Fruit fly (Drosophila melanogaster): ENCODE results near the gene TBC1D23.

Gene TBC1D23

dm6 chr2L:1150554-1150953 is 21.4 kb downstream of the TBC1D23 start, which contains the start of the genes Tfb4 and Vps29 (continued):
- 0 out of 2 replicates have a peak, but pooled peaks have one; percentile 38 for TF ChIP-seq CG16779 (GFP tag; IDR thresholded peaks at IDR 0.05)
- TF ChIP-seq Trl (optimal IDR thresholded peaks at IDR 0.05) = no peak
- peak; percentile 58 for TF ChIP-seq Trl (GFP tag; optimal IDR thresholded peaks at IDR 0.05)
- TF ChIP-seq CG16863 (GFP tag; optimal IDR thresholded peaks at IDR 0.05) = peak; percentile 12
- no peak for TF ChIP-seq CG18262 (tag; optimal IDR thresholded peaks at IDR 0.05)
- no peak for TF ChIP-seq E2f1 (GFP tag; IDR thresholded peaks at IDR 0.05)
- TF ChIP-seq CG12391 (tag; optimal IDR thresholded peaks at IDR 0.05) = peak; percentile 43
- TF ChIP-seq Ssrp (tag; optimal IDR thresholded peaks at IDR 0.05) = no peak
- TF ChIP-seq prd (optimal IDR thresholded peaks at IDR 0.05) = no peak
- TF ChIP-seq prd (GFP tag; IDR thresholded peaks at IDR 0.05) = peak; percentile 31; the same call in 1 of the 3 replicates
- TF ChIP-seq Xbp1 (GFP tag; optimal IDR thresholded peaks at IDR 0.05) = peak; percentile 67
- TF ChIP-seq CG42726 (GFP tag; IDR thresholded peaks at IDR 0.05; ENCODE audit: partially characterized antibody) = peak; percentile 19; the same call in 1 of the 2 replicates
- TF ChIP-seq insv (GFP tag; optimal IDR thresholded peaks at IDR 0.05) = no peak
- no peak for TF ChIP-seq corto (GFP tag; optimal IDR thresholded peaks at IDR 0.05)
- peak; percentile 94 for TF ChIP-seq CG6791 (GFP tag; IDR thresholded peaks at IDR 0.05; ENCODE audit: partially characterized antibody)
- no peak for TF ChIP-seq CrebB (tag; optimal IDR thresholded peaks at IDR 0.05)
- no peak for TF ChIP-seq CG14667 (GFP tag; IDR thresholded peaks at IDR 0.05)
- TF ChIP-seq cad (GFP tag; optimal IDR thresholded peaks at IDR 0.05) = no peak
- no peak for TF ChIP-seq Lpt (GFP tag; optimal IDR thresholded peaks at IDR 0.05)
- peak; percentile 40 for TF ChIP-seq Ets97D (GFP tag; optimal IDR thresholded peaks at IDR 0.05)
- TF ChIP-seq schlank (tag; optimal IDR thresholded peaks at IDR 0.05) = no peak
- peak; percentile 63 for TF ChIP-seq CG13624 (GFP tag; optimal IDR thresholded peaks at IDR 0.05)
- TF ChIP-seq CG32532 (GFP tag; IDR thresholded peaks at IDR 0.05) = peak; percentile 58
- TF ChIP-seq CG13296 (GFP tag; optimal IDR thresholded peaks at IDR 0.05) = no peak
- TF ChIP-seq CG14965 (GFP tag; optimal IDR thresholded peaks at IDR 0.05; ENCODE audit: borderline replicate concordance) = no peak
- TF ChIP-seq CG4730 (GFP tag; IDR thresholded peaks at IDR 0.05) = no peak
- peak; percentile 69 for TF ChIP-seq slbo (GFP tag; IDR thresholded peaks at IDR 0.05)
- peak; percentile 85 for TF ChIP-seq wek (GFP tag; optimal IDR thresholded peaks at IDR 0.05)
- TF ChIP-seq row (GFP tag; IDR thresholded peaks at IDR 0.05) = peak; percentile 65
- no peak for TF ChIP-seq Gsc (GFP tag; IDR thresholded peaks at IDR 0.05)
- TF ChIP-seq CG12219 (GFP tag; optimal IDR thresholded peaks at IDR 0.05) = no peak
- no peak for TF ChIP-seq CG1529 (GFP tag; optimal IDR thresholded peaks at IDR 0.05)
- TF ChIP-seq CG12744 (GFP tag; optimal IDR thresholded peaks at IDR 0.05) = no peak
- no peak for TF ChIP-seq tap (tag; optimal IDR thresholded peaks at IDR 0.05)
- no peak for TF ChIP-seq CG10565 (GFP tag; optimal IDR thresholded peaks at IDR 0.05)
- no peak for TF ChIP-seq abd-A (tag; optimal IDR thresholded peaks at IDR 0.05)
- TF ChIP-seq rib (GFP tag; IDR thresholded peaks at IDR 0.05) = peak; percentile 62; the same call in 1 of the 2 replicates
- TF ChIP-seq nerfin-2 (GFP tag; IDR thresholded peaks at IDR 0.05; ENCODE audit: partially characterized antibody) = peak; percentile 98
- no peak for TF ChIP-seq CG4360 (GFP tag; IDR thresholded peaks at IDR 0.05)
- peak; percentile 9; the same call in 1 of the 2 replicates for TF ChIP-seq ara (GFP tag; IDR thresholded peaks at IDR 0.05)
- TF ChIP-seq CG8089 (GFP tag; optimal IDR thresholded peaks at IDR 0.05) = no peak
- TF ChIP-seq CG10543 (GFP tag; optimal IDR thresholded peaks at IDR 0.05) = no peak
- peak; percentile 38; the same call in 1 of the 2 replicates for TF ChIP-seq al (GFP tag; IDR thresholded peaks at IDR 0.05)
- TF ChIP-seq CG4707 (GFP tag; optimal IDR thresholded peaks at IDR 0.05) = no peak
- TF ChIP-seq CG11560 (tag; IDR thresholded peaks at IDR 0.05) = no peak
- TF ChIP-seq Bteb2 (GFP tag; optimal IDR thresholded peaks at IDR 0.05) = peak; percentile 32
- no peak for TF ChIP-seq cwo (GFP tag; optimal IDR thresholded peaks at IDR 0.05)
- TF ChIP-seq Sox100B (GFP tag; optimal IDR thresholded peaks at IDR 0.05) = no peak
- no peak for TF ChIP-seq yki (optimal IDR thresholded peaks at IDR 0.05)
- TF ChIP-seq fu2 (GFP tag; optimal IDR thresholded peaks at IDR 0.05) = peak; percentile 49
- TF ChIP-seq pnt (GFP tag; optimal IDR thresholded peaks at IDR 0.05) = no peak
- TF ChIP-seq fd96Cb (tag; optimal IDR thresholded peaks at IDR 0.05) = no peak
- no peak for TF ChIP-seq crol (GFP tag; IDR thresholded peaks at IDR 0.05)

All from whole organism, embryonic.